Worm (Caenorhabditis elegans): ENCODE data around the gene vrk-1.
"Not testable (repeated sequence)": the region's sequence is repeated elsewhere in the genome, so short reads cannot be mapped to it uniquely, and the experiment has no call there.

The vrk-1 gene

ce11 chrII:5921620-5922019 lies at the start of gene vrk-1:
Gene vrk-1 (plus strand): TSS chrII:5921967.
- TF ChIP-seq unc-62 (GFP tag; optimal IDR thresholded peaks at IDR 0.05) = no peak

- no peak for TF ChIP-seq unc-62 (GFP tag; optimal IDR thresholded peaks at IDR 0.05)
Measured at ce11 chrII:5872414-5872813, 49.4 kb upstream of the vrk-1 start.

- no peak for TF ChIP-seq unc-62 (GFP tag; optimal IDR thresholded peaks at IDR 0.05)
Measured at ce11 chrII:5873564-5874070, 48.1 kb upstream of the vrk-1 start, which contains the start of gene tex-2. Gene tex-2 (minus strand): TSS chrII:5873614.

ce11 chrII:5874130-5874529 lies 47.6 kb upstream of the vrk-1 start:
- no peak for TF ChIP-seq unc-62 (GFP tag; optimal IDR thresholded peaks at IDR 0.05)

- TF ChIP-seq unc-62 (GFP tag; optimal IDR thresholded peaks at IDR 0.05) = no peak
Measured at ce11 chrII:5876053-5876452, 45.7 kb upstream of the vrk-1 start, which contains the start of gene F55C12.6. Gene F55C12.6 (minus strand): TSS chrII:5876153.

- TF ChIP-seq unc-62 (GFP tag; optimal IDR thresholded peaks at IDR 0.05) = not testable (repeated sequence)
Measured at ce11 chrII:5876511-5876910, 45.3 kb upstream of the vrk-1 start, which contains the start of gene F55C12.2. Gene F55C12.2 (plus strand): TSS chrII:5876811.

ce11 chrII:5880677-5881076 lies 41.1 kb upstream of the vrk-1 start:
- no peak for TF ChIP-seq unc-62 (GFP tag; optimal IDR thresholded peaks at IDR 0.05)

- no peak for TF ChIP-seq unc-62 (GFP tag; optimal IDR thresholded peaks at IDR 0.05)
Measured at ce11 chrII:5884252-5884651, 37.5 kb upstream of the vrk-1 start, which contains the start of gene rfip-1. Gene rfip-1 (plus strand): TSS chrII:5884552.

ce11 chrII:5885966-5886621 lies 35.7 kb upstream of the vrk-1 start:
- TF ChIP-seq unc-62 (GFP tag; optimal IDR thresholded peaks at IDR 0.05) = no peak

- TF ChIP-seq unc-62 (GFP tag; optimal IDR thresholded peaks at IDR 0.05) = no peak
Measured at ce11 chrII:5889417-5890139, 32.2 kb upstream of the vrk-1 start.

- no peak for TF ChIP-seq unc-62 (GFP tag; optimal IDR thresholded peaks at IDR 0.05)
Measured at ce11 chrII:5892813-5893212, 29.0 kb upstream of the vrk-1 start.

ce11 chrII:5895870-5896269 lies 25.9 kb upstream of the vrk-1 start, which contains the start of gene F59G1.4:
Gene F59G1.4 (plus strand): TSS chrII:5896170.
- no peak for TF ChIP-seq unc-62 (GFP tag; optimal IDR thresholded peaks at IDR 0.05)

ce11 chrII:5896512-5896911 lies 25.3 kb upstream of the vrk-1 start:
- no peak for TF ChIP-seq unc-62 (GFP tag; optimal IDR thresholded peaks at IDR 0.05)

- no peak for TF ChIP-seq unc-62 (GFP tag; optimal IDR thresholded peaks at IDR 0.05)
Measured at ce11 chrII:5899080-5899479, 22.7 kb upstream of the vrk-1 start.

- no peak for TF ChIP-seq unc-62 (GFP tag; optimal IDR thresholded peaks at IDR 0.05)
Measured at ce11 chrII:5899865-5900486, 21.8 kb upstream of the vrk-1 start.

- no peak for TF ChIP-seq unc-62 (GFP tag; optimal IDR thresholded peaks at IDR 0.05)
Measured at ce11 chrII:5901407-5902026, 20.2 kb upstream of the vrk-1 start.

Measured in whole organism, dauer.